Worm (Caenorhabditis elegans): Measurements from ENCODE around the gene sre-30.
"Not testable (repeated sequence)": the region's sequence is repeated elsewhere in the genome, so short reads cannot be mapped to it uniquely, and the experiment has no call there.

The sre-30 gene

ce11 chrII:12444679-12445376 is 38.5 kb upstream of the sre-30 start, which contains the start of the genes W05H5.1 and pitr-6:
W05H5.1 (minus strand) TSS chrII:12444779.
pitr-6 (plus strand) TSS chrII:12445326.
- TF ChIP-seq nhr-25 (tag; optimal IDR thresholded peaks at IDR 0.05) (no peak), R02D3.7 (tag; optimal IDR thresholded peaks at IDR 0.05) (no peak), nhr-23 (tag; optimal IDR thresholded peaks at IDR 0.05) (no peak), ceh-82 (tag; optimal IDR thresholded peaks at IDR 0.05) (no peak), unc-55 (GFP tag; optimal IDR thresholded peaks at IDR 0.05) (no peak), nhr-237 (tag; optimal IDR thresholded peaks at IDR 0.05) (no peak), unc-62 (GFP tag; optimal IDR thresholded peaks at IDR 0.05) (no peak), mbf-1 (tag; optimal IDR thresholded peaks at IDR 0.05) (no peak), nhr-6 (tag; optimal IDR thresholded peaks at IDR 0.05) (no peak), nhr-12 (tag; optimal IDR thresholded peaks at IDR 0.05) (no peak), Y55F3AM.14 (GFP tag; optimal IDR thresholded peaks at IDR 0.05) (no peak), F13H6.1 (tag; optimal IDR thresholded peaks at IDR 0.05) (no peak), ztf-1 (GFP tag; conservative IDR thresholded peaks at IDR 0.05) (no peak), skn-1 (tag; optimal IDR thresholded peaks at IDR 0.05) (no peak)

- not testable (repeated sequence) for TF ChIP-seq skn-1, nhr-23, nhr-129 (tag; optimal IDR thresholded peaks at IDR 0.05)
Observed at ce11 chrII:12441164-12441563, 34.9 kb upstream of the sre-30 start, which contains the start of gene Y57A10C.10. Y57A10C.10 (minus strand) TSS chrII:12441264.

ce11 chrII:12438441-12438840 is 32.1 kb upstream of the sre-30 start, which contains the start of gene Y57A10C.9:
Y57A10C.9 (minus strand) TSS chrII:12438541.
- TF ChIP-seq alr-1 (tag; optimal IDR thresholded peaks at IDR 0.05) (no peak), ama-1 (optimal IDR thresholded peaks at IDR 0.05) (no peak), snpc-4 (tag; optimal IDR thresholded peaks at IDR 0.05) (no peak), skn-1 (tag; optimal IDR thresholded peaks at IDR 0.05) (no peak), crh-2 (tag; optimal IDR thresholded peaks at IDR 0.05) (no peak), C34F6.9 (tag; optimal IDR thresholded peaks at IDR 0.05) (no peak), nhr-10 (tag; optimal IDR thresholded peaks at IDR 0.05) (no peak), Y55F3AM.14 (GFP tag; optimal IDR thresholded peaks at IDR 0.05) (no peak), aly-2 (tag; optimal IDR thresholded peaks at IDR 0.05) (no peak), F13H6.1 (tag; optimal IDR thresholded peaks at IDR 0.05) (no peak), peb-1 (tag; optimal IDR thresholded peaks at IDR 0.05) (no peak)

ce11 chrII:12436717-12437116 is 30.4 kb upstream of the sre-30 start:
- TF ChIP-seq lin-13 (GFP tag; optimal IDR thresholded peaks at IDR 0.05), result no peak

ce11 chrII:12435202-12435872 is 29.0 kb upstream of the sre-30 start:
- TF ChIP-seq ceh-82 (tag; optimal IDR thresholded peaks at IDR 0.05), result no peak
- no peak for TF ChIP-seq lsy-2 (tag; optimal IDR thresholded peaks at IDR 0.05)
- no peak for TF ChIP-seq dmd-4 (tag; optimal IDR thresholded peaks at IDR 0.05)

- TF ChIP-seq nhr-11 (tag; optimal IDR thresholded peaks at IDR 0.05) (no peak), nhr-10 (tag; optimal IDR thresholded peaks at IDR 0.05) (no peak), zag-1 (tag; optimal IDR thresholded peaks at IDR 0.05) (no peak), ama-1 (optimal IDR thresholded peaks at IDR 0.05) (no peak), C34F6.9 (tag; optimal IDR thresholded peaks at IDR 0.05) (no peak), ceh-16 (tag; optimal IDR thresholded peaks at IDR 0.05) (no peak), lin-11 (tag; optimal IDR thresholded peaks at IDR 0.05) (no peak), F13H6.1 (tag; optimal IDR thresholded peaks at IDR 0.05) (no peak), blmp-1 (tag; optimal IDR thresholded peaks at IDR 0.05; ENCODE audit: insufficient read depth) (no peak), nhr-77 (tag; optimal IDR thresholded peaks at IDR 0.05) (no peak), ztf-11 (tag; optimal IDR thresholded peaks at IDR 0.05) (no peak)
Observed at ce11 chrII:12432356-12432755, 26.1 kb upstream of the sre-30 start, which contains the start of gene dct-12. dct-12 (minus strand) TSS chrII:12432456.
